Worm (Caenorhabditis elegans) whole organism, midembryonic: ENCODE data around the gene nas-20.

Source experiments
- T22C8.4 ChIP-seq: fragments of 200-800 bp; sonication (Bioruptor generic); IDR thresholded peaks from 2 replicates; pipeline ENCODE4 v1.3.6; 2022; ENCODE audit warnings: missing genetic modification characterization, missing compliant biosample characterization
- cog-1 ChIP-seq: sonication (generic microtip); optimal IDR thresholded peaks from 2 replicates; lab custom pipeline; 2016; ENCODE audit warnings: missing genetic modification characterization, missing compliant biosample characterization
- flt-1 ChIP-seq: fragments of 200-800 bp; sonication (Bioruptor generic); IDR thresholded peaks from 2 replicates; pipeline ENCODE4 v1.3.6; 2022; ENCODE audit warnings: missing genetic modification characterization, missing compliant biosample characterization
- klf-2 ChIP-seq: fragments of 200-800 bp; sonication (Bioruptor generic); conservative IDR thresholded peaks from 2 replicates; pipeline ENCODE4 v1.3.6; 2022; ENCODE audit warnings: missing genetic modification reagents, missing genetic modification characterization, missing compliant biosample characterization
- med-1 ChIP-seq: sonication (generic microtip); optimal IDR thresholded peaks from 2 replicates; lab custom pipeline; 2017; ENCODE audit warnings: missing genetic modification characterization, mild to moderate bottlenecking, missing compliant biosample characterization, antibody characterized with exemption, missing genetic modification reagents; ENCODE audit not compliant: insufficient read depth
- ref-1 ChIP-seq: fragments of 200-800 bp; sonication (Bioruptor generic); conservative IDR thresholded peaks from 2 replicates; pipeline ENCODE4 v1.3.6; 2022; ENCODE audit warnings: missing genetic modification reagents, missing genetic modification characterization, missing compliant biosample characterization
- tab-1 ChIP-seq: fragments of 200-800 bp; sonication (Bioruptor generic); IDR thresholded peaks from 2 replicates; pipeline ENCODE4 v1.3.6; 2022; ENCODE audit warnings: missing genetic modification characterization, missing compliant biosample characterization
- ztf-23 ChIP-seq: fragments of 200-800 bp; sonication (Bioruptor generic); IDR thresholded peaks from 2 replicates; pipeline ENCODE4 v1.3.6; 2022; ENCODE audit warnings: missing genetic modification reagents, missing genetic modification characterization, missing compliant biosample characterization
- ztf-29 ChIP-seq: fragments of 200-800 bp; sonication (Bioruptor generic); IDR thresholded peaks from 2 replicates; pipeline ENCODE4 v1.3.6; 2022; ENCODE audit warnings: missing genetic modification reagents, missing genetic modification characterization, missing compliant biosample characterization

The nas-20 gene

DNA sequence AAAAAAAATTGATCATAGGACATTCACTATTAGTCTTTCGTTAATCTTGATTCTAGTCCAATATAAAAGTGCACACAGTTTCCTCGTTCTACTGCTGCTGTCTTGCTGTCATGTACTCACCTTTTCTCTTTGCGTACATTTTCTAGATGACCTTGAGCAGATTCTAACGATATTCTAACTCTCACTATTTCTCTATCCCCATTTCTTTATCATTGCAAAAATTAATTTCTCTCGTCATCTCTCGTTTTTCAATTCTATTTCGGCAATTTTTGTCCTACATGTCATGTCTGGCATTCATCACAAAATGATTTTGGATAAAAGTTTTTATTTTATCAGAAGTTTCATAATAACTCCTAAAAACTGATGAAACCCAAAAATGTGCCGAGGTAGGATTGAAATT, 36.7 kb upstream of the nas-20 start, which contains the start of gene ttll-5:
ttll-5 (plus strand) TSS at position 288 of the 400 bp plus-strand sequence.
- TF ChIP-seq cog-1: no peak
- TF ChIP-seq ztf-23 (GFP tag; lab: Robert Waterston, UW): no peak
- TF ChIP-seq klf-2 (GFP tag; lab: Robert Waterston, UW): no peak
- TF ChIP-seq med-1 (GFP tag; lab: Kevin White, UChicago): no peak
- TF ChIP-seq T22C8.4 (GFP tag; lab: Robert Waterston, UW): no peak
- TF ChIP-seq tab-1 (GFP tag; lab: Robert Waterston, UW): no peak
- TF ChIP-seq ref-1 (GFP tag; lab: Robert Waterston, UW): no peak
- TF ChIP-seq flt-1 (GFP tag; lab: Robert Waterston, UW): no peak
- TF ChIP-seq ztf-29 (GFP tag; lab: Robert Waterston, UW): no peak

DNA sequence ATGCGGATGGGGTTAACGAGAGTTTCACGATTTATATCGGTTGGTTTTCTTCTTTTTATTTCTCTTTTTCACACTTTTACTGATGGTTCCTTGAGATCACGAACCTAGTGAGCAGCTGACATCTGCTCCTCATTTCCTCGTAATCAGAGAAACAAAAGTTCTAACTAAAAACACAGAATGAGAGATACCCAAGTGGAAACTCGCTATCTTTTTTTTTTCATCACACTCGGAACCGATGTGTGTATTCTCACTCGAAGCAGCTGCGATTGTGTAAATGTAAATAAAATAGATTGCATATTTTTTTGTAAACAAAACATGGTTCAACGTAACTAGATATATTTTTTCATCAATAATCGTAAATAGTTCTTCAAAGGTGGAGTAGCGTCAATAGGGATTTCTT, 34.2 kb upstream of the nas-20 start:
- TF ChIP-seq tab-1 (GFP tag; lab: Robert Waterston, UW): no peak
- TF ChIP-seq T22C8.4 (GFP tag; lab: Robert Waterston, UW): no peak

DNA sequence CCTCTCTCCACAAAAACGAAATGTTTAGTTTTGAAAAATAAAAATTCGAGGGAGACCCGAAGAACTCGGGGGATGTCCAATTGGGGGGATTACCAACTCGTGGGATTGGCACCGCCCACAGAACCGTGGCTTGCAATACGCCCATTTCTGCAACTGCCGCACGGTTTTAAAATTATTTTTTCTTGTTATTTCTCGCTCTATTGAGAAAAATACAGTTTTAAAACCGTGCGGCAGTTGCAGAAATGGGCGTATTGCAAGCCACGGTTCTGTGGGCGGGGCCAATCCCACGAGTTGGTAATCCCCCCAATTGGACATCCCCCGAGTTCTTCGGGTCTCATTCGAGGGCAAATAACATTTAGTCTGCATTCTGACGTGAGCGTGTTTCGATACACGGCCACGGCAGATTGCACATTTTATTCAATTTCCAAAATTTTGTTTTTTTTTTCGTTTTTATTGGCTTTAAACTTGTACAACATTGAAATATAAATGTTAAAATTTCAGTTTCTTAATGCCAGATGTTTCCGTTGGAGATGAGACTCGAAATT, 32.8 kb upstream of the nas-20 start, which contains the start of the genes C55A6.1 and C55A6.10:
C55A6.1 (minus strand) TSS at position 116 of the 545 bp plus-strand sequence.
C55A6.10 (plus strand) TSS at position 495 of the 545 bp plus-strand sequence.
- TF ChIP-seq cog-1 (peak; percentile 1), flt-1 (GFP tag; lab: Robert Waterston, UW) (0 out of 2 replicates have a peak, but pooled peaks have one; percentile 24), ztf-23 (GFP tag; lab: Robert Waterston, UW) (peak; percentile 68; the same call in 1 of the 2 replicates), tab-1 (GFP tag; lab: Robert Waterston, UW) (0 out of 2 replicates have a peak, but pooled peaks have one; percentile 39)

DNA sequence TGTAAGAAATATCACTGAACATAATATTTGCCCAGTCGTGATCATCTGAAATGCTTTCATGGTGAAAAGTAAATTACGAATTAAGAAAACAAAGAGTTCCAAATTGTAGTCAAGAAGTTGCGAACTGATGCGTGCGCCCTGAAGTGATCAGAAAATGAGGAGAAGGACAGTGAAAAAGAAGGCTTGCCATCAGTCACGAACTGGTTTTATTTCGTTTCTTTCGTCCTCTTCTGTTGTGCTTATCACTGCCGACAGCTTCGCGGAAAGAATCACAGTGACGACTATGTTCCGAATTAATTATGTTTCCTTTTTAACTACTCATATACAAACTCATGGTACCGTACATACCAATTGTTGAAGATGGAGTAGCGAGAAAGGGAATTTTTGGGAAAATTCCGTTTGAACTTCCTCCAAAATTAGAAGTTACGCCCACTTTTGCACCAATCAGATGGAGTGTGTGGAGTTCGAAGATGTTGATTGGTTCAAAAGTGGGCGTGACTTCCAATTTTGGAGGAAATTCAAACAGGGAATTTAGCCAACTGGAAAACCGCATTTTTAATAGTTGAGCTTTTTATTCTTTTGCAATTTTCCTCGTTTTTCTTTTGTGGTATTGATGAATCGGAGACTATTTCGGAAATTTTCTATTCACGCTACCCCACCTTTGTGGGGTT, 31.1 kb upstream of the nas-20 start, which contains the start of gene C55A6.12:
C55A6.12 (minus strand) TSS at position 51 of the 671 bp plus-strand sequence.
- TF ChIP-seq med-1 (GFP tag; lab: Kevin White, UChicago) (no peak), ztf-23 (GFP tag; lab: Robert Waterston, UW) (0 out of 2 replicates have a peak, but pooled peaks have one; percentile 32), flt-1 (GFP tag; lab: Robert Waterston, UW) (no peak)

DNA sequence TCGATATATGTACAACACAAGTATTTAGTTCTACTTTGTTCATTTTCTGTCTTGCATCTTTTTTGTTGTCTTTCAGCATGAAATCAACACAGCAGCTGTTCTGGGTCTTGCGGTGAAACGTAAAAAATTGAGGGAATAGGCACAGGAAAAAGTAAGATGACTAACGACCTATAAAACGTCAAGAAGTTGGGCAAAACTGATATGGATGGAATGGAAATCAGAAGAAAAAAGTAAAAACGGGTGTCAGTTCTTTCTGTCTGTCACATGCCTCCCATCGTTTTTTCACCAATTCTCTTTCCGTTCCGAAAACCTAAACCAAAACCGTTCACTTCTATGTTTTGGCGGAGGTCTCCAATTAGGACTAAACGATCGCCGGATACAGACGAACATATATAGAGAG, 28.9 kb upstream of the nas-20 start:
- TF ChIP-seq ztf-29 (GFP tag; lab: Robert Waterston, UW) (no peak), flt-1 (GFP tag; lab: Robert Waterston, UW) (no peak), med-1 (GFP tag; lab: Kevin White, UChicago) (no peak), T22C8.4 (GFP tag; lab: Robert Waterston, UW) (no peak), ztf-23 (GFP tag; lab: Robert Waterston, UW) (no peak), klf-2 (GFP tag; lab: Robert Waterston, UW) (no peak), ref-1 (GFP tag; lab: Robert Waterston, UW) (no peak), cog-1 (no peak)

DNA sequence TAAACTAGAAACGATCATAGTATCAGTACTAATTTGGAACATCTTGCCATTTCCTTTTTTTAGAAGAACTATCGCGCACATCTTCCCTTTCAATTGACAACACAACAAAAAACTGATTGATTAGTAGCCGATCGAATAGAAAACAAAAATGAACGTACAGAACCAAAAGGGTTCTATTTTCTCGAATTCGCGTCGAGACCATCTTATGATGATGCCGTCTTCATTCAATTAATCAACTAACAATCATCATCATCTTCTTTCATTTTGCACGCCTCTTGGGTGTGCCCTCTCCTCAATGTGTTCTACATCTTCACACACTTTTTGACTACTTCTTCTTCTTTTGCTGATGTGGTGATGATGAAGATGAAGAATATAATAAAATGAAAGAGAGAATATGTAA, 27.7 kb upstream of the nas-20 start:
- no peak for TF ChIP-seq cog-1
- no peak for TF ChIP-seq ztf-29 (GFP tag; lab: Robert Waterston, UW)
- TF ChIP-seq med-1 (GFP tag; lab: Kevin White, UChicago): no peak
- no peak for TF ChIP-seq ref-1 (GFP tag; lab: Robert Waterston, UW)
- TF ChIP-seq T22C8.4 (GFP tag; lab: Robert Waterston, UW): no peak
- TF ChIP-seq tab-1 (GFP tag; lab: Robert Waterston, UW): no peak

DNA sequence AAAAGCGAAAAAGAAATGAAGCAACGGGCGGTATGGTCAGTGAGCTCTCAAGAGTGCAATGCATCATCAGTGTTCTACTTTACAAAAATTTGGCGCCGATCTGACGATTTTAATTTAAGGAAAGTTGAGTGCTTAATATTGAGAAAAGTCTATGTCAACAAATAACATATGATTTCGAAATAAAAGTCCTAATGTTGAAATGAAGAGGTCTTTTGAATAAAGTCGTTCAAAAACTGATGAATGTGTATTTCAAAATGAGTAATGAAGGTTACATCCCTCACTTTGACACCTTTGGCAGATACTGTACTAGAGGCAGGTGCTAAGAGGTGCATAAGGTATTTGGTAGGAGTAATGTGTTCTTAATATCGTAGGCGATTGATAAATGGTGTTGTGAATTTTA, 25.4 kb upstream of the nas-20 start:
- TF ChIP-seq T22C8.4 (GFP tag; lab: Robert Waterston, UW) (no peak), med-1 (GFP tag; lab: Kevin White, UChicago) (no peak), ztf-23 (GFP tag; lab: Robert Waterston, UW) (no peak), ref-1 (GFP tag; lab: Robert Waterston, UW) (no peak), ztf-29 (GFP tag; lab: Robert Waterston, UW) (no peak), tab-1 (GFP tag; lab: Robert Waterston, UW) (no peak), klf-2 (GFP tag; lab: Robert Waterston, UW) (no peak), flt-1 (GFP tag; lab: Robert Waterston, UW) (no peak), cog-1 (no peak)

DNA sequence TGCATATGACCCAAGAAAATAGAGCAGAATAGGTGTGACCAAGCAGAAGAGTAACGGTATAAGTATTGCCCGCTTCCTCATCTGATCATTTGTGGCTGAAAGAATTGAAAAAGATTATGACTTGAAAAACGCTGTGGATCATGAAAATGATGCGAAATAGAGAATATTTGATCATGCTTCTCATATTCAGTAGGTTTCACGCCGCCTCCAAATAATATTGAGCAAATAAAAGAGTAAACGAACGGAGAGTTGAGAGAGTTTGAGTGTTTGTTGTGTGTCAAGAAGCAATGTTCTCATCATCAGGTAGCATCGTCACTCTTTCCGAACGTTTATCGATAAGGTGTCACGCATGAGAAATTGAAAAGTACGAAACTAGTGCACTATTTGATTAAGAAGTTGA, 24.2 kb upstream of the nas-20 start, which contains the start of gene htrl-1:
htrl-1 (minus strand) TSS at position 101 of the 400 bp plus-strand sequence.
- no peak for TF ChIP-seq ref-1 (GFP tag; lab: Robert Waterston, UW)
- TF ChIP-seq tab-1 (GFP tag; lab: Robert Waterston, UW): no peak
- no peak for TF ChIP-seq cog-1
- no peak for TF ChIP-seq ztf-29 (GFP tag; lab: Robert Waterston, UW)
- no peak for TF ChIP-seq flt-1 (GFP tag; lab: Robert Waterston, UW)
- no peak for TF ChIP-seq T22C8.4 (GFP tag; lab: Robert Waterston, UW)
- TF ChIP-seq klf-2 (GFP tag; lab: Robert Waterston, UW): no peak

DNA sequence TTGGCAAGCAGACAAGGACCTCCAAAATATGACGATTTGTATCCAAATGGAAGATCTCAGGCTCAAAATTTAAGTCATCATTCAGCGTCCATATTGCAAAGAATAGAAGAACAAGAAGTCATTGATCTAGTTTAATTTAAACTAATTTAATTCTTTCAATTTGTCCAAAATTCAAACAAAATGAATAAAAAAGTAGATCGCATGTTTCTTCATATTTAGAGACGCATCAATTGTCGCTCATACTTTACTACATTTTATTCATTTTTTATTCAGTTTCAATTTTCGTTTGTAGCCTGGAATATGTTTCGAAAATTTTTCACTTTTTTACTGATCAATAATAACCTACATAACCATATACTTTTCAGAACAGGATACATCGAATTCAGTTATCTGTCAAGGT, 20.3 kb upstream of the nas-20 start, which contains the start of gene T11F9.21:
T11F9.21 (plus strand) TSS at position 301 of the 400 bp plus-strand sequence.
- TF ChIP-seq ztf-23 (GFP tag; lab: Robert Waterston, UW) (no peak), cog-1 (no peak), ref-1 (GFP tag; lab: Robert Waterston, UW) (no peak), tab-1 (GFP tag; lab: Robert Waterston, UW) (no peak)
